Worm (Caenorhabditis elegans): ENCODE data around the gene madf-8.

ce11 chrIII:3635844-3636243 lies 14.8 kb downstream of the madf-8 start, which contains the start of gene rilp-1:
- no peak for TF ChIP-seq nhr-237 (tag; optimal IDR thresholded peaks at IDR 0.05)
- no peak for TF ChIP-seq lin-39 (tag; optimal IDR thresholded peaks at IDR 0.05)
- no peak for TF ChIP-seq fos-1 (tag; optimal IDR thresholded peaks at IDR 0.05)
- no peak for TF ChIP-seq ztf-4 (tag; optimal IDR thresholded peaks at IDR 0.05)
- no peak for TF ChIP-seq nhr-76 (tag; optimal IDR thresholded peaks at IDR 0.05)
- no peak for TF ChIP-seq elt-3 (tag; optimal IDR thresholded peaks at IDR 0.05)
- no peak for TF ChIP-seq snpc-4 (tag; optimal IDR thresholded peaks at IDR 0.05)

Data from whole organism, L3 larva.